Worm (Caenorhabditis elegans): Measurements from ENCODE around the gene F02H6.7.
A peak's percentile ranks its signal among the peaks of the same experiment; 100 is the strongest.

The F02H6.7 gene

ce11 chrIV:14268882-14269281 is 40.9 kb upstream of the F02H6.7 start:
- TF ChIP-seq lin-32 (GFP tag; optimal IDR thresholded peaks at IDR 0.05) = no peak
- TF ChIP-seq ces-1 (GFP tag; optimal IDR thresholded peaks at IDR 0.05) = no peak
- TF ChIP-seq lin-13 (tag; optimal IDR thresholded peaks at IDR 0.05) = no peak
- no peak for TF ChIP-seq elt-1 (tag; optimal IDR thresholded peaks at IDR 0.05; ENCODE audit: borderline replicate concordance, insufficient read depth)
- TF ChIP-seq mab-5 (tag; optimal IDR thresholded peaks at IDR 0.05) = no peak

- no peak for TF ChIP-seq flh-1 (GFP tag; optimal IDR thresholded peaks at IDR 0.05)
- no peak for TF ChIP-seq drap-1 (GFP tag; optimal IDR thresholded peaks at IDR 0.05)
- no peak for TF ChIP-seq sptf-1 (tag; optimal IDR thresholded peaks at IDR 0.05)
- peak; percentile 76 for TF ChIP-seq ces-1 (GFP tag; optimal IDR thresholded peaks at IDR 0.05)
- no peak for TF ChIP-seq mab-5 (tag; optimal IDR thresholded peaks at IDR 0.05)
Observed at ce11 chrIV:14260761-14261160, 32.8 kb upstream of the F02H6.7 start.

- TF ChIP-seq lin-13 (tag; optimal IDR thresholded peaks at IDR 0.05) = no peak
- TF ChIP-seq tbx-8 (GFP tag; optimal IDR thresholded peaks at IDR 0.05) = no peak
- TF ChIP-seq nhr-237 (tag; optimal IDR thresholded peaks at IDR 0.05) = no peak
- no peak for TF ChIP-seq elt-3 (tag; optimal IDR thresholded peaks at IDR 0.05)
- no peak for TF ChIP-seq nhr-2 (tag; optimal IDR thresholded peaks at IDR 0.05)
- TF ChIP-seq M03D4.4 (tag; optimal IDR thresholded peaks at IDR 0.05) = no peak
- TF ChIP-seq mls-2 (tag; optimal IDR thresholded peaks at IDR 0.05) = no peak
- no peak for TF ChIP-seq cnd-1 (tag; optimal IDR thresholded peaks at IDR 0.05)
- TF ChIP-seq flh-1 (GFP tag; optimal IDR thresholded peaks at IDR 0.05) = no peak
- no peak for TF ChIP-seq pha-4 (tag; optimal IDR thresholded peaks at IDR 0.05)
- no peak for TF ChIP-seq unc-39 (tag; optimal IDR thresholded peaks at IDR 0.05)
- TF ChIP-seq nhr-28 (tag; optimal IDR thresholded peaks at IDR 0.05) = no peak
- no peak for TF ChIP-seq blmp-1 (tag; optimal IDR thresholded peaks at IDR 0.05)
- TF ChIP-seq ztf-11 (tag; optimal IDR thresholded peaks at IDR 0.05) = no peak
- no peak for TF ChIP-seq unc-120 (tag; optimal IDR thresholded peaks at IDR 0.05; ENCODE audit: poor library complexity, severe bottlenecking)
Observed at ce11 chrIV:14259197-14259596, 31.2 kb upstream of the F02H6.7 start.

- no peak for TF ChIP-seq mep-1 (tag; optimal IDR thresholded peaks at IDR 0.05)
- TF ChIP-seq mls-2 (tag; optimal IDR thresholded peaks at IDR 0.05) = no peak
- no peak for TF ChIP-seq tbx-8 (GFP tag; optimal IDR thresholded peaks at IDR 0.05)
- no peak for TF ChIP-seq zip-8 (tag; optimal IDR thresholded peaks at IDR 0.05)
- TF ChIP-seq drap-1 (GFP tag; optimal IDR thresholded peaks at IDR 0.05) = no peak
- TF ChIP-seq cnd-1 (tag; optimal IDR thresholded peaks at IDR 0.05) = no peak
- TF ChIP-seq lsy-2 (tag; optimal IDR thresholded peaks at IDR 0.05) = no peak
- no peak for TF ChIP-seq ztf-11 (tag; optimal IDR thresholded peaks at IDR 0.05)
- TF ChIP-seq sptf-1 (tag; optimal IDR thresholded peaks at IDR 0.05) = no peak
- no peak for TF ChIP-seq elt-1 (tag; optimal IDR thresholded peaks at IDR 0.05; ENCODE audit: borderline replicate concordance, insufficient read depth)
- TF ChIP-seq ceh-39 (tag; optimal IDR thresholded peaks at IDR 0.05) = no peak
- no peak for TF ChIP-seq ces-1 (GFP tag; optimal IDR thresholded peaks at IDR 0.05)
- no peak for TF ChIP-seq ceh-43 (GFP tag; optimal IDR thresholded peaks at IDR 0.05)
- TF ChIP-seq nhr-237 (tag; optimal IDR thresholded peaks at IDR 0.05) = no peak
- TF ChIP-seq lin-13 (tag; optimal IDR thresholded peaks at IDR 0.05) = no peak
- TF ChIP-seq pha-4 (tag; optimal IDR thresholded peaks at IDR 0.05) = no peak
- no peak for TF ChIP-seq sem-2 (GFP tag; optimal IDR thresholded peaks at IDR 0.05)
- TF ChIP-seq hlh-1 (tag; optimal IDR thresholded peaks at IDR 0.05) = no peak
Observed at ce11 chrIV:14257528-14257927, 29.6 kb upstream of the F02H6.7 start.

- TF ChIP-seq nhr-237 (tag; optimal IDR thresholded peaks at IDR 0.05) = no peak
- TF ChIP-seq snpc-4 (tag; optimal IDR thresholded peaks at IDR 0.05) = no peak
Observed at ce11 chrIV:14255605-14256004, 27.6 kb upstream of the F02H6.7 start.

ce11 chrIV:14250113-14250512 is 22.1 kb upstream of the F02H6.7 start, which contains the start of gene srab-24:
Gene srab-24, minus strand, starts transcription at chrIV:14250213.
- TF ChIP-seq ces-1 (GFP tag; optimal IDR thresholded peaks at IDR 0.05) = peak; percentile 46
- TF ChIP-seq nhr-2 (tag; optimal IDR thresholded peaks at IDR 0.05) = no peak
- no peak for TF ChIP-seq nhr-28 (tag; optimal IDR thresholded peaks at IDR 0.05)
- TF ChIP-seq sptf-1 (tag; optimal IDR thresholded peaks at IDR 0.05) = no peak
